Fruit fly (Drosophila melanogaster) whole organism, embryonic: ENCODE results near the gene msl-3.

Source experiments
- BEAF-32 ChIP-seq: fragments of 200-800 bp; sonication (Bioruptor generic); optimal IDR thresholded peaks from 3 replicates; lab custom pipeline; 2017; ENCODE audit warnings: missing biosample characterization, missing genetic modification characterization, mild to moderate bottlenecking, moderate library complexity, missing genetic modification reagents
- Bgb ChIP-seq: fragments of 200-800 bp; sonication (Bioruptor generic); IDR thresholded peaks from 2 replicates; pipeline ENCODE4 v1.3.6; 2022; ENCODE audit warnings: missing biosample characterization, missing genetic modification characterization; ENCODE audit not compliant: partially characterized antibody
- CG10462 ChIP-seq: fragments of 200-800 bp; sonication (Bioruptor generic); optimal IDR thresholded peaks from 2 replicates; lab custom pipeline; 2016; ENCODE audit warnings: missing biosample characterization, missing genetic modification characterization
- CG12071 ChIP-seq: fragments of 200-800 bp; sonication (Bioruptor generic); optimal IDR thresholded peaks from 3 replicates; lab custom pipeline; 2018; ENCODE audit warnings: missing biosample characterization, mild to moderate bottlenecking, missing genetic modification characterization
- CG1233 ChIP-seq: fragments of 200-800 bp; sonication (Bioruptor generic); optimal IDR thresholded peaks from 4 replicates; lab custom pipeline; 2018; ENCODE audit warnings: missing biosample characterization, mild to moderate bottlenecking, missing genetic modification characterization
- CG12659 ChIP-seq: fragments of 200-800 bp; sonication (Bioruptor generic); optimal IDR thresholded peaks from 3 replicates; lab custom pipeline; 2017; ENCODE audit warnings: mild to moderate bottlenecking, missing biosample characterization, missing genetic modification reagents, missing genetic modification characterization
- CG13894 ChIP-seq: fragments of 200-800 bp; sonication (Bioruptor generic); optimal IDR thresholded peaks from 3 replicates; lab custom pipeline; 2018; ENCODE audit warnings: missing biosample characterization, mild to moderate bottlenecking, missing genetic modification characterization, moderate library complexity
- CG15269 ChIP-seq: fragments of 200-800 bp; sonication (Bioruptor generic); optimal IDR thresholded peaks from 2 replicates; lab custom pipeline; 2018; ENCODE audit warnings: missing biosample characterization, mild to moderate bottlenecking, missing genetic modification characterization, moderate library complexity
- CG16813 ChIP-seq: fragments of 200-800 bp; sonication (Bioruptor generic); IDR thresholded peaks from 3 replicates; pipeline ENCODE4 v1.3.6; 2022; ENCODE audit warnings: missing biosample characterization, missing genetic modification characterization; ENCODE audit not compliant: partially characterized antibody
- CG16815 ChIP-seq: fragments of 200-800 bp; sonication (Bioruptor generic); optimal IDR thresholded peaks from 3 replicates; lab custom pipeline; 2017; ENCODE audit warnings: missing biosample characterization, mild to moderate bottlenecking, missing genetic modification characterization
- CG2116 ChIP-seq: fragments of 200-800 bp; sonication (Bioruptor generic); optimal IDR thresholded peaks from 3 replicates; lab custom pipeline; 2018; ENCODE audit warnings: missing biosample characterization, mild to moderate bottlenecking, missing genetic modification characterization
- CG34224 ChIP-seq: fragments of 200-800 bp; sonication (Bioruptor generic); IDR thresholded peaks from 3 replicates; pipeline ENCODE4 v1.3.6; 2022; ENCODE audit warnings: missing biosample characterization, missing genetic modification characterization; ENCODE audit not compliant: partially characterized antibody
- CG6791 ChIP-seq: fragments of 200-800 bp; sonication (Bioruptor generic); IDR thresholded peaks from 3 replicates; pipeline ENCODE4 v1.3.6; 2022; ENCODE audit warnings: missing biosample characterization, missing genetic modification characterization; ENCODE audit not compliant: partially characterized antibody
- CG7963 ChIP-seq: fragments of 200-800 bp; sonication (Bioruptor generic); IDR thresholded peaks from 3 replicates; pipeline ENCODE4 v1.3.6; 2022; ENCODE audit warnings: missing biosample characterization, missing genetic modification characterization; ENCODE audit not compliant: partially characterized antibody
- Dll ChIP-seq: fragments of 200-800 bp; sonication (Bioruptor generic); IDR thresholded peaks from 4 replicates; pipeline ENCODE4 v1.3.6; 2022; ENCODE audit warnings: missing biosample characterization, missing genetic modification characterization; ENCODE audit not compliant: partially characterized antibody
- E2f2 ChIP-seq: fragments of 200-800 bp; sonication (Bioruptor generic); IDR thresholded peaks from 2 replicates; pipeline ENCODE4 v1.3.6; 2022; ENCODE audit warnings: missing biosample characterization, missing genetic modification characterization
- GATAe ChIP-seq: fragments of 200-800 bp; sonication (Bioruptor generic); conservative IDR thresholded peaks from 2 replicates; pipeline ENCODE4 v1.3.6; 2022; ENCODE audit warnings: missing biosample characterization, missing genetic modification characterization
- HLH3B ChIP-seq: fragments of 200-800 bp; sonication (Bioruptor generic); IDR thresholded peaks from 2 replicates; pipeline ENCODE4 v1.3.6; 2022; ENCODE audit warnings: missing biosample characterization, missing genetic modification characterization
- HLH4C ChIP-seq: fragments of 200-800 bp; sonication (Bioruptor generic); IDR thresholded peaks from 3 replicates; pipeline ENCODE4 v1.3.6; 2022; ENCODE audit warnings: missing biosample characterization, missing genetic modification characterization; ENCODE audit not compliant: partially characterized antibody
- Hsf ChIP-seq: fragments of 200-800 bp; sonication (Bioruptor generic); optimal IDR thresholded peaks from 3 replicates; lab custom pipeline; 2016; ENCODE audit warnings: missing biosample characterization, missing genetic modification characterization
- MBD-R2 ChIP-seq: fragments of 200-800 bp; sonication (Bioruptor generic); IDR thresholded peaks from 2 replicates; pipeline ENCODE4 v1.3.6; 2022; ENCODE audit warnings: missing biosample characterization, missing genetic modification characterization
- Mes4 ChIP-seq: fragments of 200-800 bp; sonication (Bioruptor generic); optimal IDR thresholded peaks from 2 replicates; lab custom pipeline; 2016; ENCODE audit warnings: missing biosample characterization, missing genetic modification characterization
- Optix ChIP-seq: fragments of 200-800 bp; sonication (Bioruptor generic); IDR thresholded peaks from 3 replicates; pipeline ENCODE4 v1.3.6; 2022; ENCODE audit warnings: missing biosample characterization, missing genetic modification characterization
- PHDP ChIP-seq: fragments of 200-800 bp; sonication (Bioruptor generic); optimal IDR thresholded peaks from 3 replicates; lab custom pipeline; 2018; ENCODE audit warnings: missing biosample characterization, mild to moderate bottlenecking, missing genetic modification characterization, moderate library complexity
- bsh ChIP-seq, 2 experiments: fragments of 200-800 bp; sonication (Bioruptor generic); optimal IDR thresholded peaks; 2 replicates each; lab custom pipeline; 2017 to 2018; ENCODE audit warnings: mild to moderate bottlenecking in 2 of 2, missing biosample characterization in 2 of 2, missing genetic modification characterization in 2 of 2, moderate library complexity in 1 of 2
- cato ChIP-seq: fragments of 200-800 bp; sonication (Bioruptor generic); optimal IDR thresholded peaks from 2 replicates; lab custom pipeline; 2016; ENCODE audit warnings: missing biosample characterization, missing genetic modification characterization, borderline replicate concordance
- ci ChIP-seq: fragments of 200-800 bp; sonication (Bioruptor generic); IDR thresholded peaks from 3 replicates; pipeline ENCODE4 v1.3.6; 2022; ENCODE audit warnings: missing biosample characterization, missing genetic modification characterization
- fd64A ChIP-seq: fragments of 200-800 bp; sonication (Bioruptor generic); optimal IDR thresholded peaks from 3 replicates; lab custom pipeline; 2018; ENCODE audit warnings: missing biosample characterization, mild to moderate bottlenecking, missing genetic modification characterization
- fru ChIP-seq: fragments of >200 bp; optimal IDR thresholded peaks from 2 replicates; lab custom pipeline; 2017
- hb ChIP-seq: fragments of 200-800 bp; sonication (Bioruptor generic); IDR thresholded peaks from 3 replicates; pipeline ENCODE4 v1.3.6; 2022; ENCODE audit warnings: missing biosample characterization, missing genetic modification characterization; ENCODE audit not compliant: partially characterized antibody
- hbn ChIP-seq: fragments of 200-800 bp; sonication (Bioruptor generic); IDR thresholded peaks from 2 replicates; pipeline ENCODE4 v1.3.6; 2022; ENCODE audit warnings: missing biosample characterization, missing genetic modification characterization; ENCODE audit not compliant: partially characterized antibody
- inv ChIP-seq: fragments of 200-800 bp; sonication (Bioruptor generic); IDR thresholded peaks from 2 replicates; pipeline ENCODE4 v1.3.6; 2022; ENCODE audit warnings: missing biosample characterization, missing genetic modification characterization; ENCODE audit not compliant: partially characterized antibody
- maf-S ChIP-seq: fragments of 200-800 bp; sonication (Bioruptor generic); optimal IDR thresholded peaks from 2 replicates; lab custom pipeline; 2016; ENCODE audit warnings: missing biosample characterization, missing genetic modification characterization
- nerfin-2 ChIP-seq: fragments of 200-800 bp; sonication (Bioruptor generic); IDR thresholded peaks from 2 replicates; pipeline ENCODE4 v1.3.6; 2022; ENCODE audit warnings: missing biosample characterization, missing genetic modification characterization; ENCODE audit not compliant: partially characterized antibody
- repo ChIP-seq: fragments of 200-800 bp; sonication (Bioruptor generic); optimal IDR thresholded peaks from 2 replicates; lab custom pipeline; 2016; ENCODE audit warnings: missing biosample characterization, missing genetic modification characterization
- sna ChIP-seq: fragments of 200-800 bp; sonication (Bioruptor generic); IDR thresholded peaks from 2 replicates; pipeline ENCODE4 v1.3.6; 2022; ENCODE audit warnings: missing biosample characterization, missing genetic modification characterization; ENCODE audit not compliant: partially characterized antibody
- tna ChIP-seq: fragments of 200-800 bp; sonication (Bioruptor generic); IDR thresholded peaks from 2 replicates; pipeline ENCODE4 v1.3.6; 2022; ENCODE audit warnings: missing biosample characterization, missing genetic modification characterization; ENCODE audit not compliant: partially characterized antibody
- vvl ChIP-seq: fragments of 200-800 bp; sonication (Bioruptor generic); IDR thresholded peaks from 2 replicates; pipeline ENCODE4 v1.3.6; 2022; ENCODE audit warnings: missing biosample characterization, missing genetic modification characterization

msl-3 gene

dm6 chr3L:7094020-7094419 lies 31.3 kb downstream of the msl-3 start (continued):
- TF ChIP-seq CG6791 (GFP tag; lab: Robert Waterston, UW) (no peak), HLH4C (GFP tag; lab: Robert Waterston, UW) (peak; percentile 57), hb (GFP tag; lab: Robert Waterston, UW) (peak; percentile 56; the same call in 1 of the 3 replicates), CG15269 (tag; lab: Kevin White, UChicago) (no peak), Dll (GFP tag; lab: Robert Waterston, UW) (peak; percentile 69), Optix (GFP tag; lab: Robert Waterston, UW) (no peak), BEAF-32 (GFP tag; lab: Kevin White, UChicago) (peak; percentile 50), CG16815 (no peak), E2f2 (peak; percentile 97), CG7963 (GFP tag; lab: Robert Waterston, UW) (peak; percentile 47; the same call in 2 of the 3 replicates), CG2116 (GFP tag; lab: Kevin White, UChicago) (peak; percentile 77), MBD-R2 (GFP tag; lab: Robert Waterston, UW) (no peak), fd64A (GFP tag; lab: Kevin White, UChicago) (no peak), Hsf (no peak), CG12659 (GFP tag; lab: Kevin White, UChicago) (no peak), CG16813 (peak; percentile 40; the same call in 1 of the 3 replicates), nerfin-2 (GFP tag; lab: Robert Waterston, UW) (peak; percentile 47), sna (GFP tag; lab: Robert Waterston, UW) (0 out of 2 replicates have a peak, but pooled peaks have one; percentile 17), hbn (peak; percentile 44; the same call in 1 of the 2 replicates), inv (GFP tag; lab: Robert Waterston, UW) (peak; percentile 49; the same call in 1 of the 2 replicates), CG34224 (GFP tag; lab: Robert Waterston, UW) (peak; percentile 56), Bgb (GFP tag; lab: Robert Waterston, UW) (peak; percentile 73), vvl (GFP tag; lab: Robert Waterston, UW) (peak; percentile 56), CG10462 (no peak), PHDP (tag; lab: Kevin White, UChicago) (no peak), bsh (GFP tag; optimal IDR thresholded peaks at IDR 0.05; lab: Kevin White, UChicago) (no peak)

DNA sequence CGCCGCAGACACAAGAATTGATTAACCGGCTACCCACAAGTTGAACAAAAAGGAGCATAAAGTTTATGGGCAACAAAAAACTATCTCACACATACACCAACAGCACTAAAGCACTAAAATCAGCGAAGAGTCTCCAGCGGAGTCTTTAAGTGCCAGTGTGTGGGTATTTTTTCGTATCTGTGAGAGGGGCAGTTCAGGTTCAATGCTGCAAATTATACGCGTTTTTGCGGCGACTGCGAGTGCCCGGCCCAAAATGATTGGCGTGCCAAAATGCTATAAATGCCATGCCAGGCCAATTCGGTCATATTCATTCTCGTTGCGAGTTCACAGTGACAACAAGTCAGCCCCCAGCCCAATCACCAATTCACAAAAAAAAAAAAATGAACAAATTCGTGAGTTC lies 32.4 kb downstream of the msl-3 start, which contains the start of gene Cpr65Ec:
Cpr65Ec (plus strand) TSS at position 301 of the 400 bp plus-strand sequence.
- no peak for TF ChIP-seq Mes4 (GFP tag; lab: Kevin White, UChicago)
- no peak for TF ChIP-seq CG12659 (GFP tag; lab: Kevin White, UChicago)
- no peak for TF ChIP-seq cato (GFP tag; lab: Kevin White, UChicago)
- no peak for TF ChIP-seq fru (lab: Kevin White, UChicago)
- TF ChIP-seq repo, result no peak
- TF ChIP-seq CG1233 (GFP tag; lab: Kevin White, UChicago), result no peak
- TF ChIP-seq maf-S, result no peak
- no peak for TF ChIP-seq GATAe

dm6 chr3L:7091331-7091904 lies 33.9 kb downstream of the msl-3 start:
- TF ChIP-seq HLH3B (GFP tag; lab: Robert Waterston, UW) (no peak), MBD-R2 (GFP tag; lab: Robert Waterston, UW) (no peak), CG13894 (tag; lab: Kevin White, UChicago) (peak; percentile 9), ci (GFP tag; lab: Robert Waterston, UW) (peak; percentile 33; the same call in 1 of the 3 replicates), hb (GFP tag; lab: Robert Waterston, UW) (0 out of 3 replicates have a peak, but pooled peaks have one; percentile 19), CG12071 (no peak), tna (no peak)
- TF ChIP-seq, all 482 proteins: peak for 3
